Worm (Caenorhabditis elegans) whole organism, L2 larva: ENCODE results near the gene fipr-10.

ENCODE experiments used
- C34F6.9 ChIP-seq: fragments of 150-350 bp; optimal IDR thresholded peaks from 2 replicates; lab custom pipeline; 2014; ENCODE audit warnings: missing biosample characterization, missing genetic modification characterization
- R02D3.7 ChIP-seq: fragments of 150-350 bp; optimal IDR thresholded peaks from 2 replicates; lab custom pipeline; 2014; ENCODE audit warnings: missing biosample characterization, missing genetic modification characterization
- alr-1 ChIP-seq: fragments of 150-350 bp; optimal IDR thresholded peaks from 2 replicates; lab custom pipeline; 2014; ENCODE audit warnings: missing biosample characterization, missing genetic modification characterization
- blmp-1 ChIP-seq: sonication (generic microtip); optimal IDR thresholded peaks from 2 replicates; lab custom pipeline; 2017; ENCODE audit warnings: missing genetic modification characterization, mild to moderate bottlenecking, missing compliant biosample characterization, antibody characterized with exemption, moderate library complexity; ENCODE audit not compliant: insufficient read depth
- ceh-16 ChIP-seq: fragments of 150-350 bp; optimal IDR thresholded peaks from 2 replicates; lab custom pipeline; 2014; ENCODE audit warnings: missing biosample characterization, missing genetic modification characterization
- ceh-82 ChIP-seq: fragments of 150-350 bp; optimal IDR thresholded peaks from 2 replicates; lab custom pipeline; 2014; ENCODE audit warnings: missing biosample characterization, missing genetic modification characterization
- crh-2 ChIP-seq: sonication (generic microtip); optimal IDR thresholded peaks from 2 replicates; lab custom pipeline; 2017; ENCODE audit warnings: missing biosample characterization, missing genetic modification characterization
- dmd-4 ChIP-seq: sonication (generic microtip); optimal IDR thresholded peaks from 2 replicates; lab custom pipeline; 2017; ENCODE audit warnings: missing biosample characterization, missing genetic modification characterization
- egl-27 ChIP-seq: sonication (generic microtip); optimal IDR thresholded peaks from 3 replicates; lab custom pipeline; 2017; ENCODE audit warnings: missing biosample characterization, missing genetic modification reagents, missing genetic modification characterization
- elt-1 ChIP-seq: fragments of 150-350 bp; optimal IDR thresholded peaks from 2 replicates; lab custom pipeline; 2014; ENCODE audit warnings: missing biosample characterization, missing genetic modification characterization
- elt-3 ChIP-seq: sonication (generic microtip); optimal IDR thresholded peaks from 2 replicates; lab custom pipeline; 2017; ENCODE audit warnings: missing biosample characterization, missing genetic modification characterization
- fos-1 ChIP-seq: fragments of 150-350 bp; optimal IDR thresholded peaks from 2 replicates; lab custom pipeline; 2014; ENCODE audit warnings: missing biosample characterization, missing genetic modification characterization
- gmeb-1 ChIP-seq: fragments of 150-350 bp; optimal IDR thresholded peaks from 2 replicates; lab custom pipeline; 2014; ENCODE audit warnings: missing biosample characterization, missing genetic modification characterization
- lin-11 ChIP-seq: fragments of 150-350 bp; sonication (generic microtip); optimal IDR thresholded peaks from 2 replicates; lab custom pipeline; 2014; ENCODE audit warnings: missing biosample characterization, missing genetic modification characterization, inconsistent platforms, mixed read lengths
- lin-13 ChIP-seq: fragments of 150-350 bp; optimal IDR thresholded peaks from 2 replicates; lab custom pipeline; 2014; ENCODE audit warnings: missing biosample characterization, missing genetic modification reagents, missing genetic modification characterization
- lin-39 ChIP-seq: fragments of 150-350 bp; optimal IDR thresholded peaks from 2 replicates; lab custom pipeline; 2014; ENCODE audit warnings: missing biosample characterization, missing genetic modification reagents, missing genetic modification characterization
- lsy-2 ChIP-seq, 2 experiments: fragments of 150-350 bp in 1 of 2; sonication (generic microtip) in 1 of 2; optimal IDR thresholded peaks; 2 replicates each; lab custom pipeline; 2014 to 2017; ENCODE audit warnings: missing biosample characterization in 2 of 2, missing genetic modification characterization in 2 of 2
- mab-5 ChIP-seq: fragments of 150-350 bp; optimal IDR thresholded peaks from 2 replicates; lab custom pipeline; 2014; ENCODE audit warnings: missing biosample characterization, missing genetic modification characterization
- mbf-1 ChIP-seq: sonication (generic microtip); optimal IDR thresholded peaks from 2 replicates; lab custom pipeline; 2017; ENCODE audit warnings: missing biosample characterization, missing genetic modification characterization
- mdl-1 ChIP-seq, 2 experiments: fragments of 150-350 bp in 1 of 2; sonication (generic microtip) in 1 of 2; optimal IDR thresholded peaks; 2 replicates each; lab custom pipeline; 2017; ENCODE audit warnings: missing biosample characterization in 2 of 2, missing genetic modification characterization in 2 of 2
- nhr-12 ChIP-seq: fragments of 150-350 bp; optimal IDR thresholded peaks from 2 replicates; lab custom pipeline; 2014; ENCODE audit warnings: missing biosample characterization, missing genetic modification characterization
- nhr-129 ChIP-seq: fragments of 150-350 bp; optimal IDR thresholded peaks from 2 replicates; lab custom pipeline; 2014; ENCODE audit warnings: missing biosample characterization, missing genetic modification characterization
- nhr-23 ChIP-seq: fragments of 150-350 bp; optimal IDR thresholded peaks from 2 replicates; lab custom pipeline; 2014; ENCODE audit warnings: missing biosample characterization, missing genetic modification reagents, missing genetic modification characterization
- nhr-237 ChIP-seq: fragments of 150-350 bp; optimal IDR thresholded peaks from 2 replicates; lab custom pipeline; 2014; ENCODE audit warnings: missing biosample characterization, missing genetic modification characterization
- nhr-25 ChIP-seq: fragments of 150-350 bp; sonication (generic microtip); optimal IDR thresholded peaks from 3 replicates; lab custom pipeline; 2014; ENCODE audit warnings: missing biosample characterization, missing genetic modification characterization
- nhr-6 ChIP-seq: fragments of 150-350 bp; optimal IDR thresholded peaks from 2 replicates; lab custom pipeline; 2014; ENCODE audit warnings: missing biosample characterization, missing genetic modification characterization
- nhr-77 ChIP-seq: fragments of 150-350 bp; optimal IDR thresholded peaks from 2 replicates; lab custom pipeline; 2014; ENCODE audit warnings: missing biosample characterization, missing genetic modification characterization
- sem-4 ChIP-seq: fragments of 150-350 bp; optimal IDR thresholded peaks from 2 replicates; lab custom pipeline; 2014; ENCODE audit warnings: missing biosample characterization, missing genetic modification reagents, missing genetic modification characterization
- skn-1 ChIP-seq: sonication (generic microtip); optimal IDR thresholded peaks from 2 replicates; lab custom pipeline; 2017; ENCODE audit warnings: missing biosample characterization, missing genetic modification characterization
- sma-3 ChIP-seq: sonication (generic microtip); optimal IDR thresholded peaks from 2 replicates; lab custom pipeline; 2016; ENCODE audit warnings: missing genetic modification reagents, missing genetic modification characterization, missing compliant biosample characterization
- sma-9 ChIP-seq, 2 experiments: fragments of 150-350 bp in 1 of 2; sonication (generic microtip) in 1 of 2; optimal IDR thresholded peaks; 2 replicates each; lab custom pipeline; 2014 to 2016; ENCODE audit warnings: missing genetic modification characterization in 2 of 2, mild to moderate bottlenecking in 1 of 2, missing biosample characterization in 1 of 2, missing compliant biosample characterization in 1 of 2, missing genetic modification reagents in 1 of 2, moderate library complexity in 1 of 2
- snpc-4 ChIP-seq: fragments of 150-350 bp; optimal IDR thresholded peaks from 2 replicates; lab custom pipeline; 2014; ENCODE audit warnings: missing biosample characterization, missing genetic modification characterization
- unc-39 ChIP-seq: fragments of 150-350 bp; optimal IDR thresholded peaks from 2 replicates; lab custom pipeline; 2014; ENCODE audit warnings: missing biosample characterization, missing genetic modification characterization
- unc-62 ChIP-seq: fragments of 150-350 bp; optimal IDR thresholded peaks from 2 replicates; lab custom pipeline; 2014; ENCODE audit warnings: missing biosample characterization, missing genetic modification reagents, missing genetic modification characterization
- zag-1 ChIP-seq: fragments of 150-350 bp; optimal IDR thresholded peaks from 2 replicates; lab custom pipeline; 2014; ENCODE audit warnings: missing biosample characterization, missing genetic modification characterization
- ztf-11 ChIP-seq: sonication (generic microtip); optimal IDR thresholded peaks from 2 replicates; lab custom pipeline; 2017; ENCODE audit warnings: missing biosample characterization, missing genetic modification characterization
- ztf-4 ChIP-seq: fragments of 150-350 bp; optimal IDR thresholded peaks from 2 replicates; lab custom pipeline; 2014; ENCODE audit warnings: missing biosample characterization, missing genetic modification characterization

fipr-10 gene

DNA sequence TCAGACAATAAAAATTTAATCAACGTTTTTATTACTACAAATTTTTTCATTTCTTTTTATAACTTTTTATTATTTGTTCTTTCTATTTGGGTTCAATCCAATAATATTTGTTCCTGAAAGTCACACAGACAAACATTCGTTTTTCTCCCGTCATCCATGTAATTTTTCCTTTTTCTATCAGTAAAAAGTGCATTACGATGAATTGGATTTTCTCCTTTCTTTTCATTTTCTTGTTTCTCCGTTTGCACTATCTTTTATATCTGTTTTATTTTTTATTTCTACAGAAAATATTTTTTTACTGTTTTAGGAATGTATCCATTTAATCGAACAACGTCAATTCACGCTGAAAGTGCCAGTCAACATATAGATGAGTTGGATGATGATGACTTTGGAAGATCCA, 14.7 kb upstream of the fipr-10 start, which contains the start of gene egl-47:
Gene egl-47, plus strand, starts transcription at position 301 of the 400 bp plus-strand sequence.
- no peak for TF ChIP-seq lin-39
- no peak for TF ChIP-seq unc-39 (tag; lab: Kevin White, UChicago)
- TF ChIP-seq sem-4 (tag; lab: Kevin White, UChicago): no peak
- TF ChIP-seq lin-13 (GFP tag; lab: Kevin White, UChicago): no peak
- TF ChIP-seq snpc-4 (tag; lab: Kevin White, UChicago): no peak
- no peak for TF ChIP-seq elt-1 (tag; lab: Kevin White, UChicago)
- TF ChIP-seq nhr-23 (tag; lab: Kevin White, UChicago): no peak
- no peak for TF ChIP-seq blmp-1
- no peak for TF ChIP-seq unc-62 (GFP tag; lab: Kevin White, UChicago)
- TF ChIP-seq egl-27 (tag; lab: Kevin White, UChicago): no peak
- TF ChIP-seq nhr-25 (tag; lab: Kevin White, UChicago): no peak
- TF ChIP-seq ceh-16: no peak
- TF ChIP-seq mab-5: no peak
- TF ChIP-seq alr-1 (tag; lab: Kevin White, UChicago): no peak

DNA sequence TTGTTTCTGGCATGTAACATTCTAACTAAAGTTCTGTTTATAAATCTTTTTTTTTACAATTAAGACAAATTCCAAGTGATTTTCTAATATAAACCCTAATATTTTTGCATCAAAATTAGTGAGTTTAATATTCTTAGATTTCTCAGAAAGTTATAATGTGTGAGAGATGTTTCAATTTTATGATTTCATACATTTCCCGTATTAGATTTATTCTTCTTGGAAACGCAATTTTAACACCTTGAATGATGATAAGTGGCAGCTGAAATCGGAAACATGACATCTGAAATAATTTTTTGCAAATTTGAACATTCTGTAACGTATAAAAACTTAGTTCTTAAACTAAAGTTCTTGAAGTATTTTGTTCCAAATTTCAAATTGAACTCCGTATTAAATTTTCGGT, 12.8 kb upstream of the fipr-10 start:
- TF ChIP-seq nhr-237 (tag; lab: Kevin White, UChicago): no peak
- TF ChIP-seq sma-3: no peak
- TF ChIP-seq dmd-4 (tag; lab: Kevin White, UChicago): no peak

DNA sequence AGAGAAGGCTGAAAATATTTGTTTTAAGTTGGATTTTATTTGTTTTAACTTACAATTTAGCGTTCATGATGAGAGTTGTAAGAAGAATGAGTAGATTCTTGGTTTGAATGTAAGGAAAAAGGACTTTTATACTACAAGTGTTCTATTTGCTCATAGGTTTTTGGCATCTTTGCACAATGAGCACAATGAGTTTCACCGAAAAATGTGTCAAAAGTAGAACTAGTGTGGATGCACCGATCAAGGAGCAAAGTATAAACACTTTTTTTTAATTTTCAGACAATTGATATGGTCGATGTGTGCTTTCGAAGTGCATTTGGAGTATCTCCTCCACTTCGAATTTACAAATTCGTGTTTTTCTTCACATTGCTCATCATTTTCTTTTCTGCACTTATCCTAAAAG, 7.8 kb upstream of the fipr-10 start, which contains the start of gene fipr-11:
Gene fipr-11, minus strand, starts transcription at position 101 of the 400 bp plus-strand sequence.
- TF ChIP-seq nhr-6 (tag; lab: Kevin White, UChicago) (no peak), nhr-12 (tag; lab: Kevin White, UChicago) (no peak)

DNA sequence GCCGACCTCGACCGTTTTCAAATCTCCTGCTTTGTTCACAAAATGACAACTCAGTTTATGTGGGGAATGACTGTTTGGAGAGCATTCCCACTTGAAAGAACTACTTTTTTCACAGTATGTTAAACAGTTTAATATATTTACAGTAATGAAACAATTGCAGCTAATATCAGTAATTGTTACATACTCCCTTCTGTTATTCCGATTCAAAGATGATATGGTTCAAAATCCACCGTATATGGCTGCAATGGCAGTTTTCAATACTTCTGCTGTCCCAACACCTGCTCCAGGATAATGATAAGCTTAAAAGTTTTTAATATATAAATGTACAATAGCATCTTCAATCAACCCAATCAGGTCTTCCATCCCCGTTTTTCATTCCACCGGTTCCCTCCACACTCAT, 6.8 kb upstream of the fipr-10 start:
- TF ChIP-seq elt-3 (tag; lab: Kevin White, UChicago): no peak
- TF ChIP-seq ceh-16: no peak
- TF ChIP-seq ztf-4 (tag; lab: Kevin White, UChicago): no peak
- TF ChIP-seq sma-3: no peak
- TF ChIP-seq mbf-1: no peak
- no peak for TF ChIP-seq mdl-1 (tag; optimal IDR thresholded peaks at IDR 0.05; lab: Kevin White, UChicago)
- TF ChIP-seq snpc-4 (tag; lab: Kevin White, UChicago): no peak
- TF ChIP-seq sma-9 (GFP tag; optimal IDR thresholded peaks at IDR 0.05; lab: Kevin White, UChicago): no peak
- TF ChIP-seq sma-9 (tag; optimal IDR thresholded peaks at IDR 0.05; lab: Kevin White, UChicago): no peak
- TF ChIP-seq C34F6.9 (tag; lab: Kevin White, UChicago): no peak
- TF ChIP-seq nhr-129 (tag; lab: Kevin White, UChicago): no peak
- no peak for TF ChIP-seq R02D3.7 (tag; lab: Kevin White, UChicago)
- TF ChIP-seq blmp-1: no peak
- TF ChIP-seq alr-1 (tag; lab: Kevin White, UChicago): no peak
- no peak for TF ChIP-seq lin-13 (GFP tag; lab: Kevin White, UChicago)
- no peak for TF ChIP-seq nhr-23 (tag; lab: Kevin White, UChicago)
- no peak for TF ChIP-seq sem-4 (tag; lab: Kevin White, UChicago)
- TF ChIP-seq ceh-82 (tag; lab: Kevin White, UChicago): no peak
- no peak for TF ChIP-seq crh-2
- no peak for TF ChIP-seq nhr-77 (tag; lab: Kevin White, UChicago)
- TF ChIP-seq nhr-6 (tag; lab: Kevin White, UChicago): no peak
- TF ChIP-seq, all 48 proteins: peak for 0

DNA sequence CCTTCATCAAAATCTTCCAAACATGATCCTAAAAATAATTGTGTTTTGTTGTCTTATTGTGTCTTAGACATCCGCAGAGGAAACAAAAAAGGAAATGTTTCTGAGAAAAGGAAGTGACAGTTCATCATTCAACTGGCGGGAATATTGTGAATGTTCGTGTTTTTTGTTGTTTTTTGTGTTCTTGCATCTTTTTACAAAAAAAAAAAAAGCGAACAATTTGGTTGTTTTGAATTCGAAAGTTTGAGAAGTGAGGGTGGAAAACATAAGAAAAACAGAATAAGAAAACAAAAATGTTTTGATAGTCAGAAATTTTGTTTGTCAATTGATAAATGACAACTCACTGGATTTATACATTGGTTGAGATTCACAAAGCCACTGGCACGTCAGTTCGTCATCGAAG, 4.3 kb upstream of the fipr-10 start:
- no peak for TF ChIP-seq alr-1 (tag; lab: Kevin White, UChicago)

DNA sequence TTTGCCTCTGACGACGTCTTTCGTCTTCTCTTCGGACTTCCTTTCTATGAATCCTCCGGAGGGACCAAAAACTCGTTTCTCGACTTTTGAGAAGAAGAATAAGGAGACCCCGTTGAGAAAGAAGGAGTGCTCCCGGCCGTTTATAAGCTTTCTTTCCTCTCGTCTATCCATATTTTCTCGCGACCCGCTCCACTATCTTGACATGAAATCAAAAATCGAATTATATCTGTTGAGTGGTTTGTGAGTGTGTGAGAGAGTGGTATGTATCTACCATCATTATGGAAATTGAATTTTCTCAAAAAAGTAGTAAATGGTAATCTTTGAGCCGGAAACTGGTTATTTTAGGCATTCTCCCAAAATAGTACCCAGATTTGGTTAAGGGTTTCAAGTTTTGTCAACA, 2.8 kb upstream of the fipr-10 start:
- TF ChIP-seq lin-11 (tag; lab: Kevin White, UChicago): no peak
- no peak for TF ChIP-seq fos-1 (tag; lab: Kevin White, UChicago)
- TF ChIP-seq lsy-2 (tag; optimal IDR thresholded peaks at IDR 0.05; lab: Kevin White, UChicago): no peak
- no peak for TF ChIP-seq blmp-1
- TF ChIP-seq zag-1 (tag; lab: Kevin White, UChicago): no peak
- no peak for TF ChIP-seq gmeb-1 (tag; lab: Kevin White, UChicago)
- no peak for TF ChIP-seq skn-1
- TF ChIP-seq sem-4 (tag; lab: Kevin White, UChicago): no peak
- no peak for TF ChIP-seq ztf-11
- TF ChIP-seq, all 48 proteins: peak for 0
